Fruit fly (Drosophila melanogaster): ENCODE measurements around the gene Pmi.

Pmi gene

dm6 chr3L:5796493-5796998, 16.7 kb downstream of the Pmi start, which contains the start of gene Tektin-C (continued):
- TF ChIP-seq kah (GFP tag; optimal IDR thresholded peaks at IDR 0.05) (no peak), ci (GFP tag; IDR thresholded peaks at IDR 0.05) (peak; percentile 70; the same call in 2 of the 3 replicates), CG10959 (GFP tag; IDR thresholded peaks at IDR 0.05) (0 out of 2 replicates have a peak, but pooled peaks have one; percentile 20), pb (GFP tag; optimal IDR thresholded peaks at IDR 0.05) (no peak), CG13624 (GFP tag; optimal IDR thresholded peaks at IDR 0.05) (no peak), Myb (GFP tag; optimal IDR thresholded peaks at IDR 0.05) (no peak), Dfd (GFP tag; optimal IDR thresholded peaks at IDR 0.05) (no peak), row (GFP tag; IDR thresholded peaks at IDR 0.05) (peak; percentile 40; the same call in 1 of the 3 replicates), Ptx1 (GFP tag; IDR thresholded peaks at IDR 0.05) (0 out of 2 replicates have a peak, but pooled peaks have one; percentile 5), sug (tag; optimal IDR thresholded peaks at IDR 0.05) (no peak), pan (optimal IDR thresholded peaks at IDR 0.05) (no peak), pan (GFP tag; optimal IDR thresholded peaks at IDR 0.05 in 1 of 2, IDR thresholded peaks at IDR 0.05 in 1 of 2) (peak in 1 of 2 experiments; percentile 7), tup (GFP tag; optimal IDR thresholded peaks at IDR 0.05) (no peak), Sox100B (GFP tag; optimal IDR thresholded peaks at IDR 0.05) (no peak), CG11560 (tag; IDR thresholded peaks at IDR 0.05) (0 out of 3 replicates have a peak, but pooled peaks have one; percentile 23), CG16779 (GFP tag; IDR thresholded peaks at IDR 0.05) (0 out of 2 replicates have a peak, but pooled peaks have one; percentile 6), ind (GFP tag; optimal IDR thresholded peaks at IDR 0.05) (no peak), CG6175 (GFP tag; IDR thresholded peaks at IDR 0.05) (no peak), ham (GFP tag; IDR thresholded peaks at IDR 0.05) (no peak), CG11398 (GFP tag; optimal IDR thresholded peaks at IDR 0.05) (no peak), HLH3B (GFP tag; IDR thresholded peaks at IDR 0.05) (no peak), CG10209 (GFP tag; optimal IDR thresholded peaks at IDR 0.05) (peak; percentile 8), CG7357 (GFP tag; IDR thresholded peaks at IDR 0.05) (no peak), CG17568 (GFP tag; optimal IDR thresholded peaks at IDR 0.05) (no peak), tna (GFP tag; IDR thresholded peaks at IDR 0.05; ENCODE audit: partially characterized antibody) (no peak), mld (GFP tag; IDR thresholded peaks at IDR 0.05; ENCODE audit: partially characterized antibody) (no peak), Doc2 (GFP tag; IDR thresholded peaks at IDR 0.05) (no peak), CG8281 (tag; optimal IDR thresholded peaks at IDR 0.05) (no peak), Mrtf (GFP tag; IDR thresholded peaks at IDR 0.05) (no peak), bab2 (GFP tag; optimal IDR thresholded peaks at IDR 0.05) (no peak), abd-A (tag; optimal IDR thresholded peaks at IDR 0.05) (no peak), CG31224 (GFP tag; IDR thresholded peaks at IDR 0.05) (no peak), CG2120 (GFP tag; optimal IDR thresholded peaks at IDR 0.05) (no peak), CG43689 (GFP tag; IDR thresholded peaks at IDR 0.05) (no peak), otp (GFP tag; IDR thresholded peaks at IDR 0.05) (no peak), rib (GFP tag; IDR thresholded peaks at IDR 0.05) (no peak), Gug (GFP tag; IDR thresholded peaks at IDR 0.05) (0 out of 4 replicates have a peak, but pooled peaks have one; percentile 26), CG4854 (GFP tag; optimal IDR thresholded peaks at IDR 0.05) (no peak), stc (GFP tag; IDR thresholded peaks at IDR 0.05) (no peak), dysf (GFP tag; IDR thresholded peaks at IDR 0.05) (peak; percentile 45; the same call in 1 of the 3 replicates), CG14014 (GFP tag; IDR thresholded peaks at IDR 0.05) (no peak), sr (GFP tag; IDR thresholded peaks at IDR 0.05) (no peak), Sox102F (GFP tag; optimal IDR thresholded peaks at IDR 0.05) (no peak), Blimp-1 (GFP tag; optimal IDR thresholded peaks at IDR 0.05) (no peak), Doc3 (GFP tag; IDR thresholded peaks at IDR 0.05; ENCODE audit: partially characterized antibody) (no peak), CG17802 (tag; optimal IDR thresholded peaks at IDR 0.05) (no peak), sens (GFP tag) (peak; percentile 48), E2f1 (GFP tag; IDR thresholded peaks at IDR 0.05) (no peak), tap (tag; optimal IDR thresholded peaks at IDR 0.05) (no peak), CG16815 (GFP tag; optimal IDR thresholded peaks at IDR 0.05) (no peak), ems (GFP tag; optimal IDR thresholded peaks at IDR 0.05) (peak; percentile 25), h (optimal IDR thresholded peaks at IDR 0.05) (no peak)

Data from whole organism, embryonic.